Worm (Caenorhabditis elegans) whole organism, late embryonic: Measurements from ENCODE around the gene K06H6.1.
A peak's percentile ranks its signal among the peaks of the same experiment; 100 is the strongest.

Experiments used
- C38D4.7 ChIP-seq: fragments of 200-800 bp; sonication (Bioruptor generic); optimal IDR thresholded peaks from 2 replicates; lab custom pipeline; 2018; ENCODE audit warnings: mild to moderate bottlenecking, missing genetic modification characterization, moderate library complexity, missing compliant biosample characterization
- F13H6.1 ChIP-seq: sonication (generic microtip); optimal IDR thresholded peaks from 2 replicates; lab custom pipeline; 2016; ENCODE audit warnings: missing genetic modification characterization, missing compliant biosample characterization
- K09A11.1 ChIP-seq: sonication (generic microtip); optimal IDR thresholded peaks from 2 replicates; lab custom pipeline; 2017; ENCODE audit warnings: antibody characterized with exemption, mild to moderate bottlenecking, missing genetic modification characterization, missing compliant biosample characterization; ENCODE audit not compliant: insufficient read depth
- Y22D7AL.16 ChIP-seq: sonication (generic microtip); optimal IDR thresholded peaks from 2 replicates; lab custom pipeline; 2016; ENCODE audit warnings: missing genetic modification characterization, missing compliant biosample characterization
- ahr-1 ChIP-seq: sonication (generic microtip); optimal IDR thresholded peaks from 2 replicates; lab custom pipeline; 2016; ENCODE audit warnings: missing genetic modification characterization, missing compliant biosample characterization
- ama-1 ChIP-seq: fragments of 150-350 bp; optimal IDR thresholded peaks from 2 replicates; lab custom pipeline; 2014
- ceh-18 ChIP-seq: sonication (generic microtip); optimal IDR thresholded peaks from 2 replicates; lab custom pipeline; 2016; ENCODE audit warnings: missing genetic modification characterization, missing compliant biosample characterization
- ceh-2 ChIP-seq: sonication (generic microtip); optimal IDR thresholded peaks from 2 replicates; lab custom pipeline; 2016; ENCODE audit warnings: missing genotype, missing genetic modification characterization, missing compliant biosample characterization
- ceh-31 ChIP-seq: sonication (generic microtip); optimal IDR thresholded peaks from 2 replicates; lab custom pipeline; 2016; ENCODE audit warnings: missing genetic modification characterization, missing compliant biosample characterization
- ceh-34 ChIP-seq: sonication (generic microtip); optimal IDR thresholded peaks from 2 replicates; lab custom pipeline; 2016; ENCODE audit warnings: mild to moderate bottlenecking, missing genetic modification characterization, missing compliant biosample characterization
- ceh-45 ChIP-seq: fragments of 200-800 bp; sonication (Bioruptor generic); IDR thresholded peaks from 2 replicates; pipeline ENCODE4 v1.3.6; 2022; ENCODE audit warnings: missing genetic modification reagents, missing genetic modification characterization, missing compliant biosample characterization
- ceh-48 ChIP-seq: sonication (generic microtip); optimal IDR thresholded peaks from 2 replicates; lab custom pipeline; 2016; ENCODE audit warnings: missing genetic modification characterization, inconsistent platforms, missing compliant biosample characterization
- ceh-6 ChIP-seq: fragments of 200-800 bp; sonication (Bioruptor generic); optimal IDR thresholded peaks from 2 replicates; lab custom pipeline; 2018; ENCODE audit warnings: mild to moderate bottlenecking, missing genetic modification characterization, missing compliant biosample characterization
- ceh-9 ChIP-seq: sonication (generic microtip); optimal IDR thresholded peaks from 2 replicates; lab custom pipeline; 2016; ENCODE audit warnings: mild to moderate bottlenecking, missing genetic modification characterization, inconsistent platforms, missing compliant biosample characterization
- dve-1 ChIP-seq: sonication (generic microtip); optimal IDR thresholded peaks from 2 replicates; lab custom pipeline; 2017; ENCODE audit warnings: antibody characterized with exemption, mild to moderate bottlenecking, missing genetic modification characterization, missing compliant biosample characterization
- elt-4 ChIP-seq: sonication (generic microtip); optimal IDR thresholded peaks from 2 replicates; lab custom pipeline; 2016; ENCODE audit warnings: missing genetic modification characterization, missing compliant biosample characterization
- ets-4 ChIP-seq: sonication (generic microtip); optimal IDR thresholded peaks from 2 replicates; lab custom pipeline; 2016; ENCODE audit warnings: missing genetic modification characterization, missing compliant biosample characterization
- gmeb-2 ChIP-seq: sonication (generic microtip); optimal IDR thresholded peaks from 2 replicates; lab custom pipeline; 2016; ENCODE audit warnings: missing genetic modification characterization, inconsistent platforms, missing compliant biosample characterization
- hlh-6 ChIP-seq: sonication (generic microtip); optimal IDR thresholded peaks from 2 replicates; lab custom pipeline; 2016; ENCODE audit warnings: missing genotype, missing genetic modification characterization, missing compliant biosample characterization
- hlh-8 ChIP-seq: sonication (generic microtip); optimal IDR thresholded peaks from 2 replicates; lab custom pipeline; 2016; ENCODE audit warnings: missing genotype, missing genetic modification characterization, missing compliant biosample characterization
- lim-6 ChIP-seq: sonication (generic microtip); optimal IDR thresholded peaks from 2 replicates; lab custom pipeline; 2016; ENCODE audit warnings: missing genetic modification characterization, missing compliant biosample characterization
- madf-2 ChIP-seq: sonication (generic microtip); optimal IDR thresholded peaks from 2 replicates; lab custom pipeline; 2017; ENCODE audit warnings: missing genetic modification characterization, missing compliant biosample characterization
- nhr-232 ChIP-seq: sonication (generic microtip); optimal IDR thresholded peaks from 2 replicates; lab custom pipeline; 2016; ENCODE audit warnings: missing genetic modification characterization, missing compliant biosample characterization
- npax-4 ChIP-seq: sonication (generic microtip); optimal IDR thresholded peaks from 2 replicates; lab custom pipeline; 2016; ENCODE audit warnings: missing genetic modification characterization, missing compliant biosample characterization
- odd-2 ChIP-seq: sonication (generic microtip); optimal IDR thresholded peaks from 2 replicates; lab custom pipeline; 2017; ENCODE audit warnings: antibody characterized with exemption, mild to moderate bottlenecking, missing genetic modification characterization, missing compliant biosample characterization
- pha-2 ChIP-seq: sonication (generic microtip); optimal IDR thresholded peaks from 2 replicates; lab custom pipeline; 2017; ENCODE audit warnings: mild to moderate bottlenecking, missing genetic modification characterization, missing compliant biosample characterization
- pqm-1 ChIP-seq: sonication (generic microtip); optimal IDR thresholded peaks from 2 replicates; lab custom pipeline; 2016; ENCODE audit warnings: missing genetic modification characterization, missing compliant biosample characterization
- pros-1 ChIP-seq: fragments of 150-350 bp; optimal IDR thresholded peaks from 2 replicates; lab custom pipeline; 2014; ENCODE audit warnings: missing biosample characterization, missing genetic modification reagents, missing genetic modification characterization
- sox-2 ChIP-seq: fragments of 200-800 bp; sonication (Bioruptor generic); IDR thresholded peaks from 2 replicates; pipeline ENCODE4 v1.3.6; 2022; ENCODE audit warnings: missing genetic modification reagents, missing genetic modification characterization, missing compliant biosample characterization
- tbx-2 ChIP-seq: sonication (generic microtip); optimal IDR thresholded peaks from 2 replicates; lab custom pipeline; 2016; ENCODE audit warnings: missing genetic modification characterization, missing compliant biosample characterization
- ttx-3 ChIP-seq: sonication (generic microtip); optimal IDR thresholded peaks from 2 replicates; lab custom pipeline; 2016; ENCODE audit warnings: missing genetic modification reagents, missing genetic modification characterization, missing compliant biosample characterization
- unc-3 ChIP-seq, 2 experiments: fragments of 200-800 bp in 1 of 2; sonication (Bioruptor generic) in 1 of 2; sonication (generic microtip) in 1 of 2; conservative IDR thresholded peaks in 1 of 2; optimal IDR thresholded peaks in 1 of 2; 2 replicates each; pipeline versions ENCODE4 v1.3.6 to Lab custom; 2016 to 2022; ENCODE audit warnings: missing compliant biosample characterization in 2 of 2, missing genetic modification characterization in 2 of 2, missing genetic modification reagents in 1 of 2
- unc-42 ChIP-seq: sonication (generic microtip); optimal IDR thresholded peaks from 2 replicates; lab custom pipeline; 2016; ENCODE audit warnings: missing genotype, missing genetic modification characterization, missing compliant biosample characterization
- unc-55 ChIP-seq: sonication (generic microtip); optimal IDR thresholded peaks from 2 replicates; lab custom pipeline; 2017; ENCODE audit warnings: missing biosample characterization, missing genetic modification reagents, missing genetic modification characterization
- unc-86 ChIP-seq: sonication (generic microtip); optimal IDR thresholded peaks from 2 replicates; lab custom pipeline; 2016; ENCODE audit warnings: missing genetic modification characterization, missing compliant biosample characterization
- zip-5 ChIP-seq: sonication (generic microtip); optimal IDR thresholded peaks from 2 replicates; lab custom pipeline; 2016; ENCODE audit warnings: missing genetic modification characterization, missing compliant biosample characterization

Gene K06H6.1

DNA sequence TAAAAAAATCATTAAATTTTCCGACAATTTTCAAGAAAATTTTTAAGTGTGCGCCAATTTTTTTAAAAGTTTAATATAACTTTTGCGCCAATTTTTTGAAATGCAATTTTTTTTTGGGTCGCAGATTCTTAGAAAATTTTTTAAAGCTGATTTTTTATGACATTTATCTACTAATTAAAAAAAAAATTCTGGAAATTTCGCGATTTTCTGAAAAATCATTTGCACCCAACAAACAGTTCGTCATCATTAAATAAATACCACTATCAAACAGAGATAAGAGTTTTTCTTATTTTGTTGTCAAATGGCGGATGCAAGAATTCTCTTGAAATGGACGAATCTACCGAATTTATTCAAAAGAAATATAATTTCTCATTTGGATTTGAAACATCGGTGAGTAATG lies 27.4 kb downstream of the K06H6.1 start, which contains the start of gene F48G7.13:
TSS of gene F48G7.13 (plus strand) at position 301 of the 400 bp plus-strand sequence.
- TF ChIP-seq zip-5 (tag; lab: Kevin White, UChicago) (no peak), ceh-6 (GFP tag; lab: Kevin White, UChicago) (no peak), ceh-2 (tag; lab: Kevin White, UChicago) (no peak), K09A11.1 (tag; lab: Kevin White, UChicago) (no peak), tbx-2 (tag; lab: Kevin White, UChicago) (no peak), odd-2 (tag; lab: Kevin White, UChicago) (no peak), pqm-1 (tag; lab: Kevin White, UChicago) (no peak), unc-55 (no peak), C38D4.7 (GFP tag; lab: Kevin White, UChicago) (no peak), Y22D7AL.16 (tag; lab: Kevin White, UChicago) (no peak), elt-4 (tag; lab: Kevin White, UChicago) (no peak), ets-4 (tag; lab: Kevin White, UChicago) (no peak)

DNA sequence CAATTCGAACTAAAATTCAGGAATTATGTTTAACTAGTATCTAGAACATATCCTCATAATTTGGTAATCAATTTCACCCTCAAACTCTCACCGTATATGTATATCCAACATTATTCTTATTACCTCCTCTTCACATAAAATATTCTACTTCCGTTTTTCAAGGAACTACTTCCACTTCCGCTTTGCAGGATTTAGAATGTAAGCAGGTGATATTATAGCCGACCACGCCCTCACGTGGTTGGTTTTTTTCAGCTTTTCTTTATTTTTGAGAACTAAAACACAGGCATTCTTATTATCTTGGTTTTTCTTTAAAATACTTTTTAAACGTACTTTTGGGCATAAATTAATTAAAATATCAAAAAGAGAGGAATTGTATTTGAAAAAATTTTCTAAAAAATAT lies 30.0 kb downstream of the K06H6.1 start:
- no peak for TF ChIP-seq ceh-34
- no peak for TF ChIP-seq ahr-1 (tag; lab: Kevin White, UChicago)
- TF ChIP-seq ceh-6 (GFP tag; lab: Kevin White, UChicago) = no peak
- no peak for TF ChIP-seq ttx-3
- TF ChIP-seq sox-2 (GFP tag; lab: Robert Waterston, UW) = no peak
- no peak for TF ChIP-seq ceh-45 (GFP tag; lab: Robert Waterston, UW)
- TF ChIP-seq ceh-9 (tag; lab: Kevin White, UChicago) = no peak
- no peak for TF ChIP-seq unc-3 (GFP tag; conservative IDR thresholded peaks at IDR 0.05; lab: Robert Waterston, UW)
- no peak for TF ChIP-seq unc-3 (tag; optimal IDR thresholded peaks at IDR 0.05; lab: Kevin White, UChicago)
- no peak for TF ChIP-seq ama-1 (lab: Kevin White, UChicago)
- no peak for TF ChIP-seq ceh-48 (tag; lab: Kevin White, UChicago)
- TF ChIP-seq, all 69 proteins: peak for 0

DNA sequence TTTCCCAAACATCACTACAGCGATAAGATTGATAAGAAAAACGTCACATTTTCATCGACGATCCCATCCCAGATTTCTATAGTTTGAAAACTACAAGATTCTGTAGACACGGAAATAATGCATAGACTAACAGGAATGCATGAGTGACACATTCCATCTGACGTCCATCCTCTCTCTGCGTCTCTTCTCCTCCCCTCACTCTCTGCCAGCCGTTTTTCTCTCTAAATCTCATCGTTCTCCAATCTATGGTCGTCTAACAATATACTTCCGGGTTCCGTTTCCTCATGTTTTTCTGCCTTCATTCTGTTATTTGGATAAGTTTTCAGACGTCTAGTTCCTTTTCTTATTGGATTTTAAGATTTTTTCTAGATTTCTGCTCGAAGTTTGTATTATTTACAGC lies 31.1 kb downstream of the K06H6.1 start, which contains the start of gene F48G7.4:
TSS of gene F48G7.4 (plus strand) at position 400 of the 400 bp plus-strand sequence.
- TF ChIP-seq unc-86 (tag; lab: Kevin White, UChicago) (no peak), unc-55 (peak; percentile 83), unc-3 (GFP tag; conservative IDR thresholded peaks at IDR 0.05; lab: Robert Waterston, UW) (no peak), unc-3 (tag; optimal IDR thresholded peaks at IDR 0.05; lab: Kevin White, UChicago) (no peak), ceh-18 (tag; lab: Kevin White, UChicago) (peak; percentile 14)

DNA sequence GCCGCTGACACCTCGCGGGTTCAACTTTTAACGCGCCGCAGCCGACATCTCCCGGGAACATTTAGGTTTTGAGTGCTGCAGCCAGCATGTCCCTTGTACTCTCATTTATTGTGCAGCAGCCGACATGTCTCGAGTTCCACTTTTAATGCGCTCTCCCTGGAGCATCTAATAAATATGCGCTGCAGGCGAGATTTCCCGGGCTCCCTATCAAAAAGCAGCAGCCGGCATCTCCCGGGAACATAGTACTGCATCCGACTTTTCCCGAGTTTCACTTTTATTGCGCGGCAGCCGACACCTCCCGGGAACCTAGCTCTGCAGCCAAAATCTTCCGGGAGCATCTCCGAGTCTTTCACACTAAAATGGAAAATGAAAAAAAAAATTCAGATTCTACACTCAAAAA lies 33.1 kb downstream of the K06H6.1 start:
- TF ChIP-seq pha-2 = no peak
- TF ChIP-seq ceh-31 (tag; lab: Kevin White, UChicago) = no peak
- TF ChIP-seq C38D4.7 (GFP tag; lab: Kevin White, UChicago) = no peak
- no peak for TF ChIP-seq unc-86 (tag; lab: Kevin White, UChicago)
- no peak for TF ChIP-seq madf-2
- no peak for TF ChIP-seq dve-1
- no peak for TF ChIP-seq elt-4 (tag; lab: Kevin White, UChicago)
- TF ChIP-seq npax-4 (tag; lab: Kevin White, UChicago) = no peak
- TF ChIP-seq hlh-6 = no peak
- TF ChIP-seq hlh-8 (tag; lab: Kevin White, UChicago) = no peak
- TF ChIP-seq gmeb-2 (tag; lab: Kevin White, UChicago) = no peak
- TF ChIP-seq nhr-232 (tag; lab: Kevin White, UChicago) = no peak
- TF ChIP-seq unc-42 (tag; lab: Kevin White, UChicago) = no peak
- TF ChIP-seq, all 69 proteins: peak for 0

DNA sequence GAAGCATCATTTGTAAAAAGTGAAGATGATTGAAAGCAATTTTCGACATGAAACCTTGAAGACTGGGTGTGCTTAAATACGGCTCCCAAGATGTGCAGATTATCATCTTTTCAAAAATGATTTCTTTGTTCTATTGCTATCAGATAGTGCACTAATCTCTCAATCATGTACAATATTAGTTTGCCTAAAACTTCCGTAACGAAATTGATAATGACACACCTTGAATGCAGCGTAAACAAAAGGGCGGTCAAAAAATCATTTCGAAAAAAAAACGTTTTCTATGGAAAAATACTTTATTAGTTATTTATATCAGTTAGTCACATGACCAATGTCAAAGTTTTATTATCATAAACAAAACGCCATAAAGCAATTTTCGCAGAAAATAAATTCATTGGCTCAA lies 35.0 kb downstream of the K06H6.1 start, which contains the start of gene F48G7.5:
TSS of gene F48G7.5 (minus strand) at position 34 of the 400 bp plus-strand sequence.
- TF ChIP-seq ceh-6 (GFP tag; lab: Kevin White, UChicago) (no peak), F13H6.1 (tag; lab: Kevin White, UChicago) (no peak), hlh-6 (no peak), lim-6 (no peak), pros-1 (tag; lab: Kevin White, UChicago) (no peak), npax-4 (tag; lab: Kevin White, UChicago) (no peak)
- TF ChIP-seq, all 69 proteins: peak for 0
